Fruit fly (Drosophila melanogaster): ENCODE measurements around the gene CG4733.

DNA sequence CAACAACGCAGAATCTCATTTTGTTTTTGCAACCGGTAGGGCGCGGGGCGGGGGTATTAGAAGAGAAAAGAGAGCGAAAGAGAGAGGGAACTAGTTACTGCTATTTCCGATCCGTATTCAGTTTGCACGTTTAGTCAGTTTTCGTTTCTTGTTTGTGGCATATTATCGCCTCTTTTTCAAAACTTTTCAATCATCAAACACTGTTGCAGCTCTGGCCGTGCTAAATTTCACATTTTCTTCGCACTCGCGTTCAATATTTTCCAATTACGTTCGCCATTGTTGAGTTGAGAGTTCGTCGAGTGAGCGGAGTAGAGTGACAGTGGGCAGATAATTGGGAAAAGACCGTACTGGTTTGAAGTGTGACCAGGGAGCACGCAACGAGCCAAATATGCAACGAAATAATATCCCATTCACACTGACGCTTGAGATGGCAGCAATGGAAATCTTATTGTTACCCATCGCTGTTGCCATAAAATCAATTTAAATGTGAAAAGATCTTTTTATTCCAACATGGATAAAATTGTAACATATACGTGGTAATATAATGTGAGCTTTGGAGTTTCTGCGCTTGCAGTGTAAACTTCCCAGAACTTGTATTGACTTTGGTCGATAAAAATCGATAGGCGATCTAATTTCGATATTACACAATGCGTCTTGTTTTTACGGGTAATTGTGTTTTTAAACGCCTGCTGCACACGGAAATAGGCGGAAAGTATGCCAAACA lies 29.3 kb upstream of the CG4733 start, which contains the start of the genes Ire1 and Mrm2:
- TF ChIP-seq N (GFP tag; optimal IDR thresholded peaks at IDR 0.05) (peak; percentile 100), psq (GFP tag; optimal IDR thresholded peaks at IDR 0.05) (peak; percentile 63), pan (optimal IDR thresholded peaks at IDR 0.05) (no peak), Mio (GFP tag; optimal IDR thresholded peaks at IDR 0.05) (no peak), br (GFP tag; optimal IDR thresholded peaks at IDR 0.05) (peak; percentile 73), Sp1 (GFP tag; optimal IDR thresholded peaks at IDR 0.05) (peak; percentile 65), lola (GFP tag; optimal IDR thresholded peaks at IDR 0.05) (peak; percentile 97), fru (GFP tag; optimal IDR thresholded peaks at IDR 0.05) (peak; percentile 70), CrebA (GFP tag; optimal IDR thresholded peaks at IDR 0.05; ENCODE audit: borderline replicate concordance) (no peak), CG9705 (GFP tag; optimal IDR thresholded peaks at IDR 0.05) (peak; percentile 61), brk (GFP tag; optimal IDR thresholded peaks at IDR 0.05) (no peak), Myc (optimal IDR thresholded peaks at IDR 0.05) (no peak), Hnf4 (GFP tag; optimal IDR thresholded peaks at IDR 0.05) (peak; percentile 84), h (GFP tag; optimal IDR thresholded peaks at IDR 0.05) (peak; percentile 77)
